Worm (Caenorhabditis elegans) whole organism, L3 larva: ENCODE measurements around the gene nlp-6.

Experiments
- R02D3.7 ChIP-seq: fragments of 150-350 bp; optimal IDR thresholded peaks from 2 replicates; lab custom pipeline; 2014; ENCODE audit warnings: missing biosample characterization, missing genetic modification characterization
- ceh-82 ChIP-seq: fragments of 150-350 bp; optimal IDR thresholded peaks from 2 replicates; lab custom pipeline; 2014; ENCODE audit warnings: missing biosample characterization, missing genetic modification characterization
- egl-27 ChIP-seq: sonication (generic microtip); optimal IDR thresholded peaks from 4 replicates; lab custom pipeline; 2017; ENCODE audit warnings: missing biosample characterization, missing genetic modification reagents, missing genetic modification characterization
- egl-5 ChIP-seq: fragments of 150-350 bp; optimal IDR thresholded peaks from 2 replicates; lab custom pipeline; 2017; ENCODE audit warnings: missing biosample characterization, missing genetic modification reagents, missing genetic modification characterization, inconsistent platforms
- elt-2 ChIP-seq: sonication (generic microtip); optimal IDR thresholded peaks from 2 replicates; lab custom pipeline; 2016; ENCODE audit warnings: missing genetic modification reagents, mild to moderate bottlenecking, missing genetic modification characterization, missing compliant biosample characterization
- elt-3 ChIP-seq, 3 experiments: fragments of 150-350 bp in 1 of 3; sonication (generic microtip) in 2 of 3; optimal IDR thresholded peaks; 2 replicates in 2 of 3; 4 replicates in 1 of 3; lab custom pipeline; 2014 to 2017; ENCODE audit warnings: missing biosample characterization in 3 of 3, missing genetic modification characterization in 3 of 3
- fos-1 ChIP-seq: fragments of 150-350 bp; optimal IDR thresholded peaks from 2 replicates; lab custom pipeline; 2014; ENCODE audit warnings: missing biosample characterization, missing genetic modification characterization
- hmg-11 ChIP-seq: sonication (generic microtip); optimal IDR thresholded peaks from 2 replicates; lab custom pipeline; 2016; ENCODE audit warnings: missing genetic modification characterization, missing compliant biosample characterization
- jun-1 ChIP-seq: fragments of 150-350 bp; optimal IDR thresholded peaks from 2 replicates; lab custom pipeline; 2014; ENCODE audit warnings: missing biosample characterization, missing genetic modification reagents, missing genetic modification characterization
- lsy-12 ChIP-seq: sonication (generic microtip); optimal IDR thresholded peaks from 2 replicates; lab custom pipeline; 2016; ENCODE audit warnings: mild to moderate bottlenecking, missing genetic modification characterization, missing compliant biosample characterization
- mdl-1 ChIP-seq: fragments of 150-350 bp; optimal IDR thresholded peaks from 2 replicates; lab custom pipeline; 2014; ENCODE audit warnings: missing biosample characterization, missing genetic modification characterization
- nfya-1 ChIP-seq: sonication (generic microtip); optimal IDR thresholded peaks from 2 replicates; lab custom pipeline; 2017; ENCODE audit warnings: missing genetic modification characterization, mild to moderate bottlenecking, missing compliant biosample characterization, antibody characterized with exemption, moderate library complexity; ENCODE audit not compliant: insufficient read depth
- nhr-25 ChIP-seq: sonication (generic microtip); optimal IDR thresholded peaks from 2 replicates; lab custom pipeline; 2017; ENCODE audit warnings: missing biosample characterization, missing genetic modification characterization
- nhr-43 ChIP-seq: sonication (generic microtip); optimal IDR thresholded peaks from 2 replicates; lab custom pipeline; 2016; ENCODE audit warnings: mild to moderate bottlenecking, missing genetic modification characterization, missing compliant biosample characterization; ENCODE audit not compliant: poor library complexity, severe bottlenecking
- nhr-67 ChIP-seq: fragments of 150-350 bp; optimal IDR thresholded peaks from 2 replicates; lab custom pipeline; 2014; ENCODE audit warnings: missing biosample characterization, missing genetic modification characterization
- nhr-76 ChIP-seq: fragments of 150-350 bp; sonication (generic microtip); optimal IDR thresholded peaks from 5 replicates; lab custom pipeline; 2014; ENCODE audit warnings: missing biosample characterization, missing genetic modification characterization
- pha-4 ChIP-seq: fragments of 150-350 bp; optimal IDR thresholded peaks from 2 replicates; lab custom pipeline; 2014; ENCODE audit warnings: missing biosample characterization, missing genetic modification reagents, missing genetic modification characterization
- pqm-1 ChIP-seq: fragments of 150-350 bp; optimal IDR thresholded peaks from 2 replicates; lab custom pipeline; 2017; ENCODE audit warnings: missing biosample characterization, missing genetic modification characterization, inconsistent platforms
- skn-1 ChIP-seq: fragments of 150-350 bp; optimal IDR thresholded peaks from 2 replicates; lab custom pipeline; 2014; ENCODE audit warnings: missing biosample characterization, missing genetic modification characterization
- snpc-4 ChIP-seq: fragments of 150-350 bp; optimal IDR thresholded peaks from 2 replicates; lab custom pipeline; 2014; ENCODE audit warnings: missing biosample characterization, missing genetic modification characterization
- unc-62 ChIP-seq: fragments of 150-350 bp; sonication (generic microtip); optimal IDR thresholded peaks from 4 replicates; lab custom pipeline; 2014; ENCODE audit warnings: missing biosample characterization, missing genetic modification reagents, missing genetic modification characterization
- zag-1 ChIP-seq: fragments of 150-350 bp; optimal IDR thresholded peaks from 2 replicates; lab custom pipeline; 2014; ENCODE audit warnings: missing biosample characterization, missing genetic modification characterization

The nlp-6 gene

ce11 chrX:17694669-17695282 lies 32.5 kb downstream of the nlp-6 start, which contains the start of gene cgt-2:
Gene cgt-2 (plus strand): TSS chrX:17695232.
- TF ChIP-seq elt-2 (tag; lab: Kevin White, UChicago) (peak; percentile 82), pha-4 (tag; lab: Kevin White, UChicago) (peak; percentile 4), jun-1 (tag; lab: Kevin White, UChicago) (no peak), pqm-1 (peak; percentile 84), snpc-4 (tag; lab: Kevin White, UChicago) (no peak), ceh-82 (tag; lab: Kevin White, UChicago) (no peak), nfya-1 (tag; lab: Kevin White, UChicago) (no peak), skn-1 (tag; lab: Kevin White, UChicago) (peak; percentile 83)
- TF ChIP-seq, all 47 proteins: peak for 4

- TF ChIP-seq pha-4 (tag; lab: Kevin White, UChicago) = peak; percentile 40
- no peak for TF ChIP-seq R02D3.7 (tag; lab: Kevin White, UChicago)
- peak; percentile 72 for TF ChIP-seq elt-2 (tag; lab: Kevin White, UChicago)
Observed at ce11 chrX:17702602-17703001, 40.4 kb downstream of the nlp-6 start.

ce11 chrX:17711598-17711997 lies 49.4 kb downstream of the nlp-6 start, which contains the start of gene H11L12.1:
Gene H11L12.1 (minus strand): TSS chrX:17711698.
- TF ChIP-seq fos-1 (tag; lab: Kevin White, UChicago) = no peak
- TF ChIP-seq nfya-1 (tag; lab: Kevin White, UChicago) = no peak
- TF ChIP-seq ceh-82 (tag; lab: Kevin White, UChicago) = no peak
- no peak for TF ChIP-seq egl-5 (tag; lab: Kevin White, UChicago)
- no peak for TF ChIP-seq egl-27
- TF ChIP-seq zag-1 = no peak
- TF ChIP-seq mdl-1 (tag; lab: Kevin White, UChicago) = no peak
- no peak for TF ChIP-seq pqm-1
- TF ChIP-seq nhr-76 = no peak
- no peak for TF ChIP-seq elt-2 (tag; lab: Kevin White, UChicago)
- TF ChIP-seq nhr-43 (tag; lab: Kevin White, UChicago) = no peak
- TF ChIP-seq nhr-67 (tag; lab: Kevin White, UChicago) = no peak
- no peak for TF ChIP-seq nhr-25 (tag; lab: Kevin White, UChicago)
- no peak for TF ChIP-seq unc-62 (GFP tag; lab: Kevin White, UChicago)
- no peak for TF ChIP-seq elt-3 (tag; optimal IDR thresholded peaks at IDR 0.05; lab: Kevin White, UChicago)

DNA sequence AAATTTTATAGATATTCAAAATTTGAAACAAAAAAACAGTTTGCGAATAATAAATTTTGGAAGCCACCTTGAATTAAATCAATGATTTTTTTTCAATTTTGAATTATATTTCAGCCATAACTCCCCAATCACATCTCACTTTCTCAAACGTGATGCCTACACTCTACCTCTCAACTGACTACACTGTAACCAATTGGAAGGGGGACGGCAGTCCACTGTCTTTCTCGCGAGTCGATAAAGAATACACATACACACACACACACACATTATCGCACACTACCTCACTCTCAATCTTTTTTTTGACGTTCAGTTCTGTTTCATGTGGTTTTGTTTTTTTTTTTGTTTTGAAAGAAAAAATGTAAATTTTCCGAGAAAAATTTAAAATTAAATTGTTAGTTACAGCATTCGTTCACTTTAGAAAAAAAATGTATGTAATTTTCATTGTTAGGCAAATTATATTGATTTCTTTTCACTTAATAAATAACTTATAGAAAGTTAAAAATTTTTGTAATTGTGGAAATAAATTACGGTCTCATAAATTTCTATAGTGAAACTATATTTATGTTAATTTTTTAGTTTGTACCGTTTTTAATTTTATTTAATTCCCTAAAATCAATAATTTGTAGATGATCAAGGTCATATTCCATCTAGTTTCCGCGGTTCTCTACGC lies 52.2 kb downstream of the nlp-6 start, which contains the start of gene cTel55X.1:
Gene cTel55X.1, plus strand, starts transcription at position 620 of the 670 bp plus-strand sequence.
- peak; percentile 68 for TF ChIP-seq elt-2 (tag; lab: Kevin White, UChicago)
- TF ChIP-seq hmg-11 (tag; lab: Kevin White, UChicago) = no peak
- peak; percentile 23 for TF ChIP-seq pqm-1
- no peak for TF ChIP-seq snpc-4 (tag; lab: Kevin White, UChicago)
- peak; percentile 40 for TF ChIP-seq pha-4 (tag; lab: Kevin White, UChicago)
- no peak for TF ChIP-seq lsy-12 (tag; lab: Kevin White, UChicago)
- TF ChIP-seq nfya-1 (tag; lab: Kevin White, UChicago) = peak; percentile 4
- TF ChIP-seq, all 47 proteins: peak for 4
